Fruit fly (Drosophila melanogaster) whole organism, embryonic: ENCODE data around the gene Edg78E.

ENCODE experiments used
- Atf-2 ChIP-seq: fragments of 200-800 bp; sonication (Bioruptor generic); optimal IDR thresholded peaks from 2 replicates; lab custom pipeline; 2016; ENCODE audit warnings: missing biosample characterization, missing genetic modification characterization
- Bdp1 ChIP-seq: fragments of 200-800 bp; sonication (Bioruptor generic); optimal IDR thresholded peaks from 3 replicates; lab custom pipeline; 2016; ENCODE audit warnings: missing biosample characterization, missing genetic modification characterization
- CG10654 ChIP-seq: fragments of 200-800 bp; sonication (Bioruptor generic); optimal IDR thresholded peaks from 2 replicates; lab custom pipeline; 2016; ENCODE audit warnings: missing biosample characterization, missing genetic modification characterization
- CG11398 ChIP-seq: fragments of 200-800 bp; sonication (Bioruptor generic); optimal IDR thresholded peaks from 2 replicates; lab custom pipeline; 2016; ENCODE audit warnings: missing biosample characterization, missing genetic modification characterization
- CG11504 ChIP-seq: fragments of 200-800 bp; sonication (Bioruptor generic); optimal IDR thresholded peaks from 3 replicates; lab custom pipeline; 2019; ENCODE audit warnings: missing biosample characterization, mild to moderate bottlenecking, missing genetic modification characterization, moderate library complexity
- CG12391 ChIP-seq: fragments of 200-800 bp; sonication (Bioruptor generic); optimal IDR thresholded peaks from 3 replicates; lab custom pipeline; 2018; ENCODE audit warnings: missing biosample characterization, mild to moderate bottlenecking, missing genetic modification characterization, moderate library complexity
- CG12659 ChIP-seq: fragments of 200-800 bp; sonication (Bioruptor generic); optimal IDR thresholded peaks from 3 replicates; lab custom pipeline; 2017; ENCODE audit warnings: mild to moderate bottlenecking, missing biosample characterization, missing genetic modification reagents, missing genetic modification characterization
- CG14667 ChIP-seq: fragments of 200-800 bp; sonication (Bioruptor generic); IDR thresholded peaks from 2 replicates; pipeline ENCODE4 v1.3.6; 2022; ENCODE audit warnings: missing biosample characterization, missing genetic modification characterization
- CG16863 ChIP-seq: fragments of 200-800 bp; sonication (Bioruptor generic); optimal IDR thresholded peaks from 3 replicates; lab custom pipeline; 2016; ENCODE audit warnings: missing biosample characterization, missing genetic modification characterization
- CG18011 ChIP-seq: fragments of 200-800 bp; sonication (Bioruptor generic); optimal IDR thresholded peaks from 2 replicates; lab custom pipeline; 2017; ENCODE audit warnings: missing biosample characterization, missing genetic modification characterization, mild to moderate bottlenecking, moderate library complexity, missing genotype
- CG31365 ChIP-seq: fragments of 200-800 bp; sonication (Bioruptor generic); optimal IDR thresholded peaks from 2 replicates; lab custom pipeline; 2018; ENCODE audit warnings: missing biosample characterization, mild to moderate bottlenecking, missing genetic modification characterization
- CG31441 ChIP-seq: fragments of 200-800 bp; sonication (Bioruptor generic); IDR thresholded peaks from 2 replicates; pipeline ENCODE4 v1.3.6; 2022; ENCODE audit warnings: missing biosample characterization, missing genetic modification characterization
- CG7745 ChIP-seq: fragments of 200-800 bp; sonication (Bioruptor generic); optimal IDR thresholded peaks from 2 replicates; lab custom pipeline; 2018; ENCODE audit warnings: missing biosample characterization, mild to moderate bottlenecking, missing genetic modification characterization, moderate library complexity
- Dbx ChIP-seq: fragments of 200-800 bp; sonication (Bioruptor generic); IDR thresholded peaks from 3 replicates; pipeline ENCODE4 v1.3.6; 2022; ENCODE audit warnings: missing biosample characterization, missing genetic modification characterization
- Dek ChIP-seq: fragments of 200-800 bp; sonication (Bioruptor generic); optimal IDR thresholded peaks from 3 replicates; lab custom pipeline; 2019; ENCODE audit warnings: missing biosample characterization, mild to moderate bottlenecking, missing genetic modification characterization, moderate library complexity
- Doc2 ChIP-seq: fragments of 200-800 bp; sonication (Bioruptor generic); IDR thresholded peaks from 2 replicates; pipeline ENCODE4 v1.3.6; 2022; ENCODE audit warnings: missing biosample characterization, missing genetic modification characterization
- Eip74EF ChIP-seq, 2 experiments: fragments of 200-800 bp in 1 of 2; fragments of >200 bp in 1 of 2; sonication (Bioruptor generic) in 1 of 2; optimal IDR thresholded peaks; 2 replicates each; lab custom pipeline; 2017 to 2019; ENCODE audit warnings: missing biosample characterization in 2 of 2, missing genetic modification characterization in 2 of 2, mild to moderate bottlenecking in 1 of 2, moderate library complexity in 1 of 2
- Elba2 ChIP-seq: fragments of 200-800 bp; sonication (Bioruptor generic); optimal IDR thresholded peaks from 3 replicates; lab custom pipeline; 2016; ENCODE audit warnings: missing biosample characterization, missing genetic modification characterization
- Fer1 ChIP-seq: fragments of 200-800 bp; sonication (Bioruptor generic); optimal IDR thresholded peaks from 2 replicates; lab custom pipeline; 2017; ENCODE audit warnings: missing biosample characterization, mild to moderate bottlenecking, missing genetic modification characterization
- H15 ChIP-seq: fragments of 200-800 bp; sonication (Bioruptor generic); IDR thresholded peaks from 3 replicates; pipeline ENCODE4 v1.3.6; 2022; ENCODE audit warnings: missing biosample characterization, missing genetic modification characterization
- Hsf ChIP-seq: fragments of 200-800 bp; sonication (Bioruptor generic); optimal IDR thresholded peaks from 3 replicates; lab custom pipeline; 2016; ENCODE audit warnings: missing biosample characterization, missing genetic modification characterization
- NC2α ChIP-seq: fragments of 200-800 bp; sonication (Bioruptor generic); optimal IDR thresholded peaks from 2 replicates; lab custom pipeline; 2016; ENCODE audit warnings: missing biosample characterization, missing genetic modification characterization
- NFAT ChIP-seq: fragments of 200-800 bp; sonication (Bioruptor generic); IDR thresholded peaks from 2 replicates; pipeline ENCODE4 v1.3.6; 2022; ENCODE audit warnings: missing biosample characterization, missing genetic modification characterization
- Oli ChIP-seq: fragments of 200-800 bp; sonication (Bioruptor generic); optimal IDR thresholded peaks from 2 replicates; lab custom pipeline; 2018; ENCODE audit warnings: missing biosample characterization, mild to moderate bottlenecking, missing genetic modification characterization, moderate library complexity
- Side ChIP-seq: fragments of 200-800 bp; sonication (Bioruptor generic); optimal IDR thresholded peaks from 2 replicates; lab custom pipeline; 2016; ENCODE audit warnings: missing biosample characterization, missing genetic modification characterization
- Sry-δ ChIP-seq: fragments of 200-800 bp; sonication (Bioruptor generic); optimal IDR thresholded peaks from 2 replicates; lab custom pipeline; 2016; ENCODE audit warnings: missing biosample characterization, missing genetic modification characterization
- Stat92E ChIP-seq, 3 experiments: fragments of >200 bp in 2 of 3; fragments of 200-800 bp in 1 of 3; sonication (Bioruptor generic) in 1 of 3; optimal IDR thresholded peaks; 2 replicates each; lab custom pipeline; 2017 to 2019; ENCODE audit warnings: missing biosample characterization in 3 of 3, missing genetic modification characterization in 3 of 3, mild to moderate bottlenecking in 1 of 3, moderate library complexity in 1 of 3
- ab ChIP-seq: fragments of 200-800 bp; sonication (Bioruptor generic); optimal IDR thresholded peaks from 2 replicates; lab custom pipeline; 2016; ENCODE audit warnings: missing biosample characterization, missing genetic modification characterization
- aop ChIP-seq: fragments of 200-800 bp; sonication (Bioruptor generic); IDR thresholded peaks from 2 replicates; pipeline ENCODE4 v1.3.6; 2022; ENCODE audit warnings: missing biosample characterization, missing genetic modification characterization
- az2 ChIP-seq: fragments of 200-800 bp; sonication (Bioruptor generic); optimal IDR thresholded peaks from 3 replicates; lab custom pipeline; 2016; ENCODE audit warnings: missing biosample characterization, missing genetic modification characterization
- bcd ChIP-seq: fragments of 200-800 bp; sonication (Bioruptor generic); optimal IDR thresholded peaks from 2 replicates; lab custom pipeline; 2017; ENCODE audit warnings: missing biosample characterization, mild to moderate bottlenecking, missing genetic modification characterization
- disco-r ChIP-seq: fragments of 200-800 bp; sonication (Bioruptor generic); optimal IDR thresholded peaks from 2 replicates; lab custom pipeline; 2016; ENCODE audit warnings: missing biosample characterization, missing genetic modification characterization
- dmrt11E ChIP-seq: fragments of 200-800 bp; sonication (Bioruptor generic); optimal IDR thresholded peaks from 3 replicates; lab custom pipeline; 2018; ENCODE audit warnings: missing biosample characterization, mild to moderate bottlenecking, missing genetic modification characterization, moderate library complexity
- dmrt99B ChIP-seq: fragments of 200-800 bp; sonication (Bioruptor generic); optimal IDR thresholded peaks from 2 replicates; lab custom pipeline; 2018; ENCODE audit warnings: missing biosample characterization, mild to moderate bottlenecking, missing genetic modification characterization, moderate library complexity
- dysf ChIP-seq: fragments of 200-800 bp; sonication (Bioruptor generic); IDR thresholded peaks from 3 replicates; pipeline ENCODE4 v1.3.6; 2022; ENCODE audit warnings: missing biosample characterization, missing genetic modification characterization
- fd3F ChIP-seq: fragments of 200-800 bp; sonication (Bioruptor generic); optimal IDR thresholded peaks from 2 replicates; lab custom pipeline; 2018; ENCODE audit warnings: missing biosample characterization, mild to moderate bottlenecking, missing genetic modification characterization, moderate library complexity
- fd64A ChIP-seq: fragments of 200-800 bp; sonication (Bioruptor generic); optimal IDR thresholded peaks from 3 replicates; lab custom pipeline; 2018; ENCODE audit warnings: missing biosample characterization, mild to moderate bottlenecking, missing genetic modification characterization
- fu2 ChIP-seq: fragments of 200-800 bp; sonication (Bioruptor generic); optimal IDR thresholded peaks from 2 replicates; lab custom pipeline; 2016; ENCODE audit warnings: missing biosample characterization, missing genetic modification characterization
- gce ChIP-seq: fragments of 200-800 bp; sonication (Bioruptor generic); IDR thresholded peaks from 3 replicates; pipeline ENCODE4 v1.3.6; 2022; ENCODE audit warnings: missing biosample characterization, missing genetic modification characterization
- lmd ChIP-seq: fragments of 200-800 bp; sonication (Bioruptor generic); IDR thresholded peaks from 2 replicates; pipeline ENCODE4 v1.3.6; 2022; ENCODE audit warnings: missing biosample characterization, missing genetic modification characterization
- lov ChIP-seq, 2 experiments: fragments of 200-800 bp in 1 of 2; fragments of >200 bp in 1 of 2; sonication (Bioruptor generic) in 1 of 2; IDR thresholded peaks in 1 of 2; optimal IDR thresholded peaks in 1 of 2; 2 replicates in 1 of 2; 3 replicates in 1 of 2; pipeline versions ENCODE4 v1.3.6 to Lab custom; 2017 to 2022; ENCODE audit warnings: missing biosample characterization in 1 of 2, missing genetic modification characterization in 1 of 2
- oc ChIP-seq: fragments of 200-800 bp; sonication (Bioruptor generic); optimal IDR thresholded peaks from 2 replicates; lab custom pipeline; 2018; ENCODE audit warnings: missing biosample characterization, mild to moderate bottlenecking, missing genetic modification characterization, moderate library complexity
- peb ChIP-seq: fragments of 200-800 bp; sonication (Bioruptor generic); IDR thresholded peaks from 2 replicates; pipeline ENCODE4 v1.3.6; 2022; ENCODE audit warnings: missing biosample characterization, missing genetic modification characterization
- pum ChIP-seq: fragments of 200-800 bp; sonication (Bioruptor generic); optimal IDR thresholded peaks from 2 replicates; lab custom pipeline; 2016; ENCODE audit warnings: missing biosample characterization, missing genetic modification characterization
- run ChIP-seq: fragments of 200-800 bp; sonication (Bioruptor generic); optimal IDR thresholded peaks from 3 replicates; lab custom pipeline; 2018; ENCODE audit warnings: missing biosample characterization, mild to moderate bottlenecking, missing genetic modification characterization
- schlank ChIP-seq: fragments of 200-800 bp; sonication (Bioruptor generic); optimal IDR thresholded peaks from 2 replicates; lab custom pipeline; 2018; ENCODE audit warnings: missing biosample characterization, mild to moderate bottlenecking, missing genetic modification characterization
- sim ChIP-seq: fragments of 200-800 bp; sonication (Bioruptor generic); IDR thresholded peaks from 2 replicates; pipeline ENCODE4 v1.3.6; 2022; ENCODE audit warnings: missing biosample characterization, missing genetic modification characterization
- ssp ChIP-seq: fragments of 200-800 bp; sonication (Bioruptor generic); IDR thresholded peaks from 2 replicates; pipeline ENCODE4 v1.3.6; 2022; ENCODE audit warnings: missing biosample characterization, missing genetic modification characterization
- tin ChIP-seq: fragments of 200-800 bp; sonication (Bioruptor generic); optimal IDR thresholded peaks from 3 replicates; lab custom pipeline; 2016; ENCODE audit warnings: missing biosample characterization, missing genetic modification characterization

Gene Edg78E

DNA sequence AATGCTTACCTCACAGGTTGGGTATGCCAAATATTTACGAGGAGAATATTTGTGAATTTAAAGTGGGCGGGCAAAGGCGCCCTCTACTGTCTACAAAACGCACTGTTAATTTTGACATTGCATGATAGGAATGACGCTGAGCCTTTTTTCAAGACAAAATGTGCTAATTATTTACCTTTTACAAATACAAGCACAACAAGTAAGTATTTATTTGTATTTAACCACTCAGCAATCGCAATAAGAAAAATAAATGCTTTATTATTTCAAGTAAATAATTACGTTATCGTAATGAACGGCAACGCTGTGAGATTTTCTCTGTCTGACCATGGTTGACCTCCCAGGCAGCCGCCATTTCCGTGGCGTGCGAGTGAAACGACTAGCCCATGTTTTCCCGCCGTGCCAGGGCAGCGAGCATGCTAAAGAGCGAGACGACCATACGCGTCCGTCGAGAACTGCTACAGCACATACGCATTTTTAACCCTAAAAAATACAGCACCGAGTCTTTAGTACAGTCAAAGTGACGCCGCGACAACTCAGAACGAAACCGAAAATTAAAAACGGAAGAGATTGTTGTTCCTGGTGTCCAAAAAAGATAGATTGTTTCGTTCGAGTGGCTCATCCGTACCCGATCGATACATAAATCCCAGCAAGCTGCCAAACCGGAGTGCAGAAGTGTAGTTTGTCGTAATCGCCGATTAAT, 11.8 kb downstream of the Edg78E start, which contains the start of the genes CG12974 and pzg (continued):
- TF ChIP-seq aop (GFP tag; lab: Robert Waterston, UW) = no peak; the same call in 1 of the 2 replicates
- TF ChIP-seq Atf-2 = peak; percentile 51
- TF ChIP-seq CG14667 = no peak
- TF ChIP-seq fu2 = peak; percentile 79
- TF ChIP-seq Side (GFP tag; lab: Kevin White, UChicago) = peak; percentile 48
- peak; percentile 62 for TF ChIP-seq CG16863 (GFP tag; lab: Kevin White, UChicago)
- TF ChIP-seq dmrt99B = no peak
- TF ChIP-seq CG31441 = peak; percentile 71; the same call in 1 of the 2 replicates
- TF ChIP-seq Doc2 (GFP tag; lab: Robert Waterston, UW) = peak; percentile 79
- peak; percentile 74 for TF ChIP-seq CG11504 (tag; lab: Kevin White, UChicago)
- peak; percentile 7 for TF ChIP-seq schlank (tag; lab: Kevin White, UChicago)
- TF ChIP-seq gce = no peak
- TF ChIP-seq Fer1 (GFP tag; lab: Kevin White, UChicago) = peak; percentile 67
- TF ChIP-seq CG12391 (tag; lab: Kevin White, UChicago) = peak; percentile 86
- peak in 1 of 2 experiments; percentile 5 for TF ChIP-seq Eip74EF (GFP tag; optimal IDR thresholded peaks at IDR 0.05; lab: Kevin White, UChicago)
- TF ChIP-seq disco-r = peak; percentile 67
- peak; percentile 78 for TF ChIP-seq peb (GFP tag; lab: Robert Waterston, UW)
- peak; percentile 68 for TF ChIP-seq pum (GFP tag; lab: Kevin White, UChicago)
- TF ChIP-seq Sry-δ (GFP tag; lab: Kevin White, UChicago) = peak; percentile 72
- TF ChIP-seq bcd (GFP tag; lab: Kevin White, UChicago) = peak; percentile 87
- peak; percentile 95 for TF ChIP-seq dmrt11E
- no peak for TF ChIP-seq run (tag; lab: Kevin White, UChicago)
- peak; percentile 64 for TF ChIP-seq tin (GFP tag; lab: Kevin White, UChicago)
- peak; percentile 60 for TF ChIP-seq NC2α (GFP tag; lab: Kevin White, UChicago)
- peak; percentile 93 for TF ChIP-seq lmd (GFP tag; lab: Robert Waterston, UW)
- TF ChIP-seq lov (optimal IDR thresholded peaks at IDR 0.05; lab: Kevin White, UChicago) = no peak
- peak; percentile 81; the same call in 2 of the 3 replicates for TF ChIP-seq lov (GFP tag; IDR thresholded peaks at IDR 0.05; lab: Robert Waterston, UW)
- TF ChIP-seq Dbx = peak; percentile 91
- TF ChIP-seq az2 (GFP tag; lab: Kevin White, UChicago) = peak; percentile 45
- peak; percentile 50 for TF ChIP-seq CG18011 (GFP tag; lab: Kevin White, UChicago)
- peak; percentile 67 for TF ChIP-seq CG10654 (GFP tag; lab: Kevin White, UChicago)
- TF ChIP-seq CG12659 (GFP tag; lab: Kevin White, UChicago) = peak; percentile 93
- TF ChIP-seq fd64A (GFP tag; lab: Kevin White, UChicago) = peak; percentile 22
- peak; percentile 40 for TF ChIP-seq CG11398 (GFP tag; lab: Kevin White, UChicago)
- TF ChIP-seq Stat92E (GFP tag; optimal IDR thresholded peaks at IDR 0.05; lab: Kevin White, UChicago) = peak in 1 of 3 experiments; percentile 32
- TF ChIP-seq oc (tag; lab: Kevin White, UChicago) = no peak
- peak; percentile 87 for TF ChIP-seq H15
- peak; percentile 92 for TF ChIP-seq Hsf
- 0 out of 2 replicates have a peak, but pooled peaks have one; percentile 44 for TF ChIP-seq sim (GFP tag; lab: Robert Waterston, UW)
- TF ChIP-seq Dek (tag; lab: Kevin White, UChicago) = peak; percentile 56
- TF ChIP-seq CG7745 (tag; lab: Kevin White, UChicago) = no peak
- TF ChIP-seq ssp (GFP tag; lab: Robert Waterston, UW) = peak; percentile 86
- TF ChIP-seq dysf (GFP tag; lab: Robert Waterston, UW) = peak; percentile 93
- peak; percentile 42 for TF ChIP-seq Oli
- peak; percentile 54 for TF ChIP-seq fd3F (GFP tag; lab: Kevin White, UChicago)
- TF ChIP-seq ab (GFP tag; lab: Kevin White, UChicago) = peak; percentile 55
- TF ChIP-seq Bdp1 (GFP tag; lab: Kevin White, UChicago) = peak; percentile 72
- no peak for TF ChIP-seq Elba2
- peak; percentile 58 for TF ChIP-seq NFAT (GFP tag; lab: Robert Waterston, UW)
- no peak for TF ChIP-seq CG31365 (tag; lab: Kevin White, UChicago)
